Fruit fly (Drosophila melanogaster) S2 (cell line): ENCODE measurements around the gene CG34298.

Experiments
- CG8478 ChIP-seq: fragments of >200 bp; optimal IDR thresholded peaks from 2 replicates; lab custom pipeline; 2018
- CTCF ChIP-seq, 2 experiments: fragments of >200 bp; optimal IDR thresholded peaks; 2 replicates each; lab custom pipeline; 2018

DNA sequence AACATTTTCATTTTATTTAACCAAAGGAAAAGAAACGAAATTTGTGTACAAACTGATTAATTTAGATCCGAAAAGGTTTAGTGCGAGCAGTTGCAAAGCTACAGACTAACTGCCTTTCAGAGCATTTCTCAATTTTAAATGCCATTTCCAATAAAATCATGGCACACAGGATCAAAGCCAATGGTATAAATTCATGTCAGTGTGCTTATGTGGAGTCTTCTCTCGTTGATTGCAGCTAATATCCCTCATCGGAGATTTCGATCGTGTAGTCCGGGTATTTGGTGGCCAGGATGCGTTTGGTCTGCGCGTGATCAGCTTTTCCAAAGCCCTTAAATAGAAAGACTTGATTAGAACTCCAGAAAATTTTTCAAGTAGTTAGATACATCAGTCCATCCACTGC, 39.0 kb downstream of the CG34298 start, which contains the start of gene janB:
- TF ChIP-seq CTCF (optimal IDR thresholded peaks at IDR 0.05; lab: Kevin White, UChicago) (no peak), CG8478 (no peak)
